Fruit fly (Drosophila melanogaster) whole organism, embryonic: ENCODE data around the gene stas.

ENCODE experiments used
- Awh ChIP-seq: fragments of 200-800 bp; sonication (Bioruptor generic); IDR thresholded peaks from 2 replicates; pipeline ENCODE4, ENCODE4 v1.3.6; 2022; ENCODE audit warnings: missing biosample characterization, missing genetic modification characterization
- B-H2 ChIP-seq: fragments of 200-800 bp; sonication (Bioruptor generic); optimal IDR thresholded peaks from 2 replicates; lab custom pipeline; 2018; ENCODE audit warnings: missing biosample characterization, mild to moderate bottlenecking, missing genetic modification characterization
- CG1024 ChIP-seq: fragments of 200-800 bp; sonication (Bioruptor generic); IDR thresholded peaks from 2 replicates; pipeline ENCODE4 v1.3.6; 2022; ENCODE audit warnings: missing biosample characterization, missing genetic modification characterization
- CG10543 ChIP-seq: fragments of 200-800 bp; sonication (Bioruptor generic); optimal IDR thresholded peaks from 3 replicates; lab custom pipeline; 2017; ENCODE audit warnings: missing biosample characterization, mild to moderate bottlenecking, missing genetic modification characterization, moderate library complexity
- CG10979 ChIP-seq: fragments of 200-800 bp; sonication (Bioruptor generic); optimal IDR thresholded peaks from 2 replicates; lab custom pipeline; 2018; ENCODE audit warnings: missing biosample characterization, mild to moderate bottlenecking, missing genetic modification characterization, moderate library complexity
- CG12071 ChIP-seq: fragments of 200-800 bp; sonication (Bioruptor generic); optimal IDR thresholded peaks from 3 replicates; lab custom pipeline; 2018; ENCODE audit warnings: missing biosample characterization, mild to moderate bottlenecking, missing genetic modification characterization
- CG12155 ChIP-seq: fragments of 200-800 bp; sonication (Bioruptor generic); optimal IDR thresholded peaks from 3 replicates; lab custom pipeline; 2016; ENCODE audit warnings: missing biosample characterization, missing genetic modification characterization
- CG13775 ChIP-seq: fragments of 200-800 bp; sonication (Bioruptor generic); optimal IDR thresholded peaks from 3 replicates; lab custom pipeline; 2017; ENCODE audit warnings: missing biosample characterization, mild to moderate bottlenecking, missing genetic modification characterization
- CG14667 ChIP-seq: fragments of 200-800 bp; sonication (Bioruptor generic); IDR thresholded peaks from 2 replicates; pipeline ENCODE4 v1.3.6; 2022; ENCODE audit warnings: missing biosample characterization, missing genetic modification characterization
- CG14860 ChIP-seq: fragments of 200-800 bp; sonication (Bioruptor generic); IDR thresholded peaks from 3 replicates; pipeline ENCODE4 v1.3.6; 2022; ENCODE audit warnings: missing biosample characterization, missing genetic modification characterization; ENCODE audit not compliant: partially characterized antibody
- CG15514 ChIP-seq: fragments of 200-800 bp; sonication (Bioruptor generic); optimal IDR thresholded peaks from 3 replicates; lab custom pipeline; 2017; ENCODE audit warnings: missing biosample characterization, missing genetic modification characterization, mild to moderate bottlenecking, moderate library complexity, missing genetic modification reagents
- CG2120 ChIP-seq: fragments of 200-800 bp; sonication (Bioruptor generic); optimal IDR thresholded peaks from 3 replicates; lab custom pipeline; 2016; ENCODE audit warnings: missing biosample characterization, missing genetic modification characterization
- CG30403 ChIP-seq: fragments of 200-800 bp; sonication (Bioruptor generic); optimal IDR thresholded peaks from 3 replicates; lab custom pipeline; 2016; ENCODE audit warnings: missing biosample characterization, missing genetic modification characterization
- CG32767 ChIP-seq: fragments of 200-800 bp; sonication (Bioruptor generic); IDR thresholded peaks from 2 replicates; pipeline ENCODE4 v1.3.6; 2022; ENCODE audit warnings: missing biosample characterization, missing genetic modification characterization
- CG3281 ChIP-seq: fragments of 200-800 bp; sonication (Bioruptor generic); optimal IDR thresholded peaks from 3 replicates; lab custom pipeline; 2017; ENCODE audit warnings: missing biosample characterization, mild to moderate bottlenecking, missing genetic modification characterization
- CG34422 ChIP-seq: fragments of 200-800 bp; sonication (Bioruptor generic); IDR thresholded peaks from 3 replicates; pipeline ENCODE4 v1.3.6; 2022; ENCODE audit warnings: missing biosample characterization, missing genetic modification characterization
- CG6813 ChIP-seq: fragments of 200-800 bp; sonication (Bioruptor generic); optimal IDR thresholded peaks from 2 replicates; lab custom pipeline; 2017; ENCODE audit warnings: missing biosample characterization, missing genetic modification characterization, mild to moderate bottlenecking, moderate library complexity, missing genetic modification reagents
- CG7372 ChIP-seq: fragments of 200-800 bp; sonication (Bioruptor generic); IDR thresholded peaks from 2 replicates; pipeline ENCODE4 v1.3.6; 2022; ENCODE audit warnings: missing biosample characterization, missing genetic modification characterization
- CHES-1-like ChIP-seq: fragments of 200-800 bp; sonication (Bioruptor generic); optimal IDR thresholded peaks from 2 replicates; lab custom pipeline; 2016; ENCODE audit warnings: missing biosample characterization, missing genetic modification characterization
- CTCF ChIP-seq: fragments of 200-800 bp; sonication (Bioruptor generic); optimal IDR thresholded peaks from 2 replicates; lab custom pipeline; 2017; ENCODE audit warnings: missing biosample characterization, mild to moderate bottlenecking, missing genetic modification characterization, moderate library complexity
- Dll ChIP-seq: fragments of 200-800 bp; sonication (Bioruptor generic); IDR thresholded peaks from 4 replicates; pipeline ENCODE4 v1.3.6; 2022; ENCODE audit warnings: missing biosample characterization, missing genetic modification characterization; ENCODE audit not compliant: partially characterized antibody
- Gug ChIP-seq: fragments of 200-800 bp; sonication (Bioruptor generic); IDR thresholded peaks from 4 replicates; pipeline ENCODE4 v1.3.6; 2022; ENCODE audit warnings: missing biosample characterization, missing genetic modification characterization
- H15 ChIP-seq: fragments of 200-800 bp; sonication (Bioruptor generic); IDR thresholded peaks from 3 replicates; pipeline ENCODE4 v1.3.6; 2022; ENCODE audit warnings: missing biosample characterization, missing genetic modification characterization
- Hr39 ChIP-seq: fragments of >200 bp; optimal IDR thresholded peaks from 2 replicates; lab custom pipeline; 2017
- Jarid2 ChIP-seq: fragments of 200-800 bp; sonication (Bioruptor generic); optimal IDR thresholded peaks from 3 replicates; lab custom pipeline; 2017; ENCODE audit warnings: mild to moderate bottlenecking, missing biosample characterization, missing genetic modification reagents, missing genetic modification characterization
- NFAT ChIP-seq: fragments of 200-800 bp; sonication (Bioruptor generic); IDR thresholded peaks from 2 replicates; pipeline ENCODE4 v1.3.6; 2022; ENCODE audit warnings: missing biosample characterization, missing genetic modification characterization
- Stat92E ChIP-seq, 3 experiments: fragments of >200 bp in 2 of 3; fragments of 200-800 bp in 1 of 3; sonication (Bioruptor generic) in 1 of 3; optimal IDR thresholded peaks; 2 replicates each; lab custom pipeline; 2017 to 2019; ENCODE audit warnings: missing biosample characterization in 3 of 3, missing genetic modification characterization in 3 of 3, mild to moderate bottlenecking in 1 of 3, moderate library complexity in 1 of 3
- Trl ChIP-seq, 3 experiments: fragments of >200 bp in 2 of 3; fragments of 200-800 bp in 1 of 3; sonication (Bioruptor generic) in 1 of 3; optimal IDR thresholded peaks; 2 replicates in 1 of 3; 3 replicates in 2 of 3; lab custom pipeline; 2016 to 2017; ENCODE audit warnings: missing biosample characterization in 1 of 3, missing genetic modification characterization in 1 of 3
- bab2 ChIP-seq: fragments of 200-800 bp; sonication (Bioruptor generic); optimal IDR thresholded peaks from 2 replicates; lab custom pipeline; 2016; ENCODE audit warnings: missing biosample characterization, missing genetic modification characterization
- bcd ChIP-seq: fragments of 200-800 bp; sonication (Bioruptor generic); optimal IDR thresholded peaks from 2 replicates; lab custom pipeline; 2017; ENCODE audit warnings: missing biosample characterization, mild to moderate bottlenecking, missing genetic modification characterization
- caup ChIP-seq: fragments of 200-800 bp; sonication (Bioruptor generic); optimal IDR thresholded peaks from 3 replicates; lab custom pipeline; 2017; ENCODE audit warnings: missing biosample characterization, mild to moderate bottlenecking, missing genetic modification characterization, moderate library complexity; ENCODE audit not compliant: severe bottlenecking
- corto ChIP-seq: fragments of 200-800 bp; sonication (Bioruptor generic); optimal IDR thresholded peaks from 2 replicates; lab custom pipeline; 2016; ENCODE audit warnings: missing biosample characterization, mild to moderate bottlenecking, missing genetic modification characterization, moderate library complexity
- dm ChIP-seq: fragments of 200-800 bp; sonication (Bioruptor generic); optimal IDR thresholded peaks from 3 replicates; lab custom pipeline; 2016; ENCODE audit warnings: missing biosample characterization, missing genetic modification characterization
- dpn ChIP-seq, 2 experiments: fragments of 200-800 bp; sonication (Bioruptor generic); optimal IDR thresholded peaks; 3 replicates each; lab custom pipeline; 2016; ENCODE audit warnings: missing biosample characterization in 2 of 2, missing genetic modification characterization in 2 of 2
- eve ChIP-seq, 2 experiments: fragments of >200 bp; optimal IDR thresholded peaks; 2 replicates each; lab custom pipeline; 2017; ENCODE audit warnings: missing biosample characterization in 2 of 2, missing genetic modification characterization in 2 of 2
- exex ChIP-seq: fragments of 200-800 bp; sonication (Bioruptor generic); optimal IDR thresholded peaks from 4 replicates; lab custom pipeline; 2018; ENCODE audit warnings: missing biosample characterization, mild to moderate bottlenecking, missing genetic modification characterization, moderate library complexity
- grn ChIP-seq: fragments of 200-800 bp; sonication (Bioruptor generic); optimal IDR thresholded peaks from 3 replicates; lab custom pipeline; 2017; ENCODE audit warnings: missing biosample characterization, missing genetic modification characterization
- gsb-n ChIP-seq: fragments of 200-800 bp; sonication (Bioruptor generic); optimal IDR thresholded peaks from 3 replicates; lab custom pipeline; 2018; ENCODE audit warnings: missing biosample characterization, mild to moderate bottlenecking, missing genetic modification characterization
- ham ChIP-seq: fragments of 200-800 bp; sonication (Bioruptor generic); IDR thresholded peaks from 2 replicates; pipeline ENCODE4 v1.3.6; 2022; ENCODE audit warnings: missing biosample characterization, missing genetic modification characterization
- hbn ChIP-seq: fragments of 200-800 bp; sonication (Bioruptor generic); IDR thresholded peaks from 2 replicates; pipeline ENCODE4 v1.3.6; 2022; ENCODE audit warnings: missing biosample characterization, missing genetic modification characterization; ENCODE audit not compliant: partially characterized antibody
- her ChIP-seq: fragments of 200-800 bp; sonication (Bioruptor generic); optimal IDR thresholded peaks from 2 replicates; lab custom pipeline; 2016; ENCODE audit warnings: missing biosample characterization, missing genetic modification characterization
- hth ChIP-seq: fragments of >200 bp; optimal IDR thresholded peaks from 2 replicates; lab custom pipeline; 2017; ENCODE audit warnings: inconsistent platforms
- lbe ChIP-seq: fragments of 200-800 bp; sonication (Bioruptor generic); optimal IDR thresholded peaks from 2 replicates; lab custom pipeline; 2016; ENCODE audit warnings: missing biosample characterization, mild to moderate bottlenecking, missing genetic modification characterization
- pho ChIP-seq: fragments of 200-800 bp; sonication (Bioruptor generic); optimal IDR thresholded peaks from 2 replicates; lab custom pipeline; 2016; ENCODE audit warnings: missing biosample characterization, missing genetic modification characterization
- pita ChIP-seq: fragments of 200-800 bp; sonication (Bioruptor generic); optimal IDR thresholded peaks from 2 replicates; lab custom pipeline; 2017; ENCODE audit warnings: missing biosample characterization, mild to moderate bottlenecking, missing genetic modification characterization
- sc ChIP-seq, 3 experiments: fragments of >200 bp in 2 of 3; fragments of 200-800 bp in 1 of 3; sonication (Bioruptor generic) in 1 of 3; optimal IDR thresholded peaks; 2 replicates in 2 of 3; 3 replicates in 1 of 3; lab custom pipeline; 2017; ENCODE audit warnings: mild to moderate bottlenecking in 1 of 3, missing biosample characterization in 1 of 3, missing genetic modification characterization in 1 of 3, missing genetic modification reagents in 1 of 3
- tna ChIP-seq: fragments of 200-800 bp; sonication (Bioruptor generic); IDR thresholded peaks from 2 replicates; pipeline ENCODE4 v1.3.6; 2022; ENCODE audit warnings: missing biosample characterization, missing genetic modification characterization; ENCODE audit not compliant: partially characterized antibody
- unpg ChIP-seq: fragments of 200-800 bp; sonication (Bioruptor generic); optimal IDR thresholded peaks from 3 replicates; lab custom pipeline; 2018; ENCODE audit warnings: missing biosample characterization, mild to moderate bottlenecking, missing genetic modification characterization, moderate library complexity
- z ChIP-seq: fragments of 200-800 bp; sonication (Bioruptor generic); IDR thresholded peaks from 3 replicates; pipeline ENCODE4 v1.3.6; 2022; ENCODE audit warnings: missing biosample characterization, missing genetic modification characterization
- zfh1 ChIP-seq: fragments of 200-800 bp; sonication (Bioruptor generic); IDR thresholded peaks from 3 replicates; pipeline ENCODE4 v1.3.6; 2022; ENCODE audit warnings: missing biosample characterization, missing genetic modification characterization

stas gene

dm6 chrX:17624983-17625401 is 2.7 kb downstream of the stas start:
- TF ChIP-seq dm (peak; percentile 65), caup (peak; percentile 83), bab2 (peak; percentile 82), lbe (GFP tag; lab: Kevin White, UChicago) (peak; percentile 82), pho (GFP tag; lab: Kevin White, UChicago) (peak; percentile 81), zfh1 (GFP tag; lab: Robert Waterston, UW) (peak; percentile 69; the same call in 2 of the 3 replicates), unpg (GFP tag; lab: Kevin White, UChicago) (peak; percentile 93), CG14667 (GFP tag; lab: Robert Waterston, UW) (peak; percentile 59; the same call in 1 of the 2 replicates), Stat92E (GFP tag; optimal IDR thresholded peaks at IDR 0.05; lab: Kevin White, UChicago) (no peak), Hr39 (lab: Kevin White, UChicago) (no peak), CG3281 (peak; percentile 94), eve (GFP tag; optimal IDR thresholded peaks at IDR 0.05; lab: Kevin White, UChicago) (peak in 1 of 2 experiments; percentile 98), dpn (GFP tag; optimal IDR thresholded peaks at IDR 0.05; lab: Kevin White, UChicago) (peak; percentile 81 to 84), CG14860 (no peak), hbn (no peak), Jarid2 (peak; percentile 67), sc (optimal IDR thresholded peaks at IDR 0.05; lab: Kevin White, UChicago) (no peak), sc (GFP tag; optimal IDR thresholded peaks at IDR 0.05; lab: Kevin White, UChicago) (peak; percentile 48), B-H2 (GFP tag; lab: Kevin White, UChicago) (peak; percentile 57), CG10979 (peak; percentile 86), CG13775 (GFP tag; lab: Kevin White, UChicago) (peak; percentile 76), CG15514 (GFP tag; lab: Kevin White, UChicago) (peak; percentile 84), CG12155 (GFP tag; lab: Kevin White, UChicago) (peak; percentile 75), Trl (optimal IDR thresholded peaks at IDR 0.05; lab: Kevin White, UChicago) (no peak), Trl (GFP tag; optimal IDR thresholded peaks at IDR 0.05; lab: Kevin White, UChicago) (peak; percentile 52), corto (GFP tag; lab: Kevin White, UChicago) (peak; percentile 67), Dll (no peak), tna (GFP tag; lab: Robert Waterston, UW) (no peak), CG32767 (GFP tag; lab: Robert Waterston, UW) (peak; percentile 54), CG30403 (GFP tag; lab: Kevin White, UChicago) (peak; percentile 86), CG34422 (peak; percentile 81; the same call in 2 of the 3 replicates), CG7372 (peak; percentile 93), NFAT (GFP tag; lab: Robert Waterston, UW) (peak; percentile 39; the same call in 1 of the 2 replicates), CG10543 (GFP tag; lab: Kevin White, UChicago) (peak; percentile 85), bcd (peak; percentile 85), Gug (GFP tag; lab: Robert Waterston, UW) (peak; percentile 70; the same call in 3 of the 4 replicates), CTCF (GFP tag; lab: Kevin White, UChicago) (peak; percentile 66), H15 (GFP tag; lab: Robert Waterston, UW) (peak; percentile 68; the same call in 2 of the 3 replicates), CG6813 (GFP tag; lab: Kevin White, UChicago) (peak; percentile 82), exex (tag; lab: Kevin White, UChicago) (peak; percentile 57), CG1024 (0 out of 2 replicates have a peak, but pooled peaks have one; percentile 36), hth (lab: Kevin White, UChicago) (no peak), gsb-n (peak; percentile 60), CG2120 (peak; percentile 86), grn (GFP tag; lab: Kevin White, UChicago) (peak; percentile 52), z (GFP tag; lab: Robert Waterston, UW) (no peak), her (GFP tag; lab: Kevin White, UChicago) (peak; percentile 89), CHES-1-like (GFP tag; lab: Kevin White, UChicago) (peak; percentile 81), ham (GFP tag; lab: Robert Waterston, UW) (no peak), pita (GFP tag; lab: Kevin White, UChicago) (no peak), CG12071 (GFP tag; lab: Kevin White, UChicago) (peak; percentile 94), Awh (GFP tag; lab: Robert Waterston, UW) (peak; percentile 62; the same call in 1 of the 2 replicates)
